Fruit fly (Drosophila melanogaster): ENCODE results near the gene Ilp6.

DNA sequence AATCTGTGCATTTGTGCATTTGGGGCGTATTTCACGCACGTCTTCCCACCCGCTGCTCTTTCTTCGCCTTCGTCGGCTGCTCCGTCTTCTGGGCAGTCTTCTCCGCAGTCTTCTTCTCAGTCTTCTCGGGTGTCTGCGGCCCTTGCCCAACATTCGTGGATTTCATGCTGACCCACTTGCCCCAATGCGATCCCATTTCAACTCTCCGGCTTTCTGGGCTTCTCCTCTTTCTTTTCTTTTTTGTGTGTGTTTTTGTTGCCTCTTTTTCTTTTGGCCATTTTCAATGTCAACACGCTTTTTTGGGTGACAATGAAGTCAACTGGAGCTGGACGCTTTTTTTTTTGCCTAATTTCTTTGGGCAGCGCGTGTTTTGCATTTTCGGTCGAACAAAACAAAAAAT is 26.5 kb upstream of the Ilp6 start:
- TF ChIP-seq HLH106 (tag; optimal IDR thresholded peaks at IDR 0.05) (no peak), Abd-B (GFP tag; optimal IDR thresholded peaks at IDR 0.05) (no peak), pan (optimal IDR thresholded peaks at IDR 0.05) (no peak), OdsH (GFP tag; optimal IDR thresholded peaks at IDR 0.05) (no peak), CG9705 (GFP tag; optimal IDR thresholded peaks at IDR 0.05) (no peak), Myc (optimal IDR thresholded peaks at IDR 0.05) (no peak), Hr83 (GFP tag; optimal IDR thresholded peaks at IDR 0.05; ENCODE audit: poor library complexity, severe bottlenecking) (no peak), usp (GFP tag; optimal IDR thresholded peaks at IDR 0.05) (no peak), fru (GFP tag; optimal IDR thresholded peaks at IDR 0.05) (no peak), br (GFP tag; optimal IDR thresholded peaks at IDR 0.05) (no peak), brk (GFP tag; optimal IDR thresholded peaks at IDR 0.05) (no peak), sage (GFP tag; optimal IDR thresholded peaks at IDR 0.05) (no peak)

All from whole organism, wandering third instar larva.